Worm (Caenorhabditis elegans) whole organism, L4 larva: Measurements from ENCODE around the gene F35G2.3.
A peak's percentile ranks its signal among the peaks of the same experiment; 100 is the strongest.

Experiments used
- D1046.2 ChIP-seq: fragments of 200-800 bp; sonication (Bioruptor generic); IDR thresholded peaks from 2 replicates; pipeline ENCODE4 v1.3.6; 2022; ENCODE audit warnings: missing genetic modification characterization, missing compliant biosample characterization
- F37D6.2 ChIP-seq: sonication (generic microtip); optimal IDR thresholded peaks from 2 replicates; lab custom pipeline; 2016; ENCODE audit warnings: mild to moderate bottlenecking, missing genetic modification characterization, missing compliant biosample characterization
- T26A8.4 ChIP-seq: fragments of 200-800 bp; sonication (Bioruptor generic); IDR thresholded peaks from 2 replicates; pipeline ENCODE4 v1.3.6; 2022; ENCODE audit warnings: missing genetic modification characterization, missing compliant biosample characterization
- Y48G9A.11 ChIP-seq: fragments of 200-800 bp; sonication (Bioruptor generic); IDR thresholded peaks from 2 replicates; pipeline ENCODE4 v1.3.6; 2022; ENCODE audit warnings: missing genetic modification reagents, missing genetic modification characterization, missing compliant biosample characterization
- Y5F2A.4 ChIP-seq: fragments of 200-800 bp; sonication (Bioruptor generic); optimal IDR thresholded peaks from 2 replicates; lab custom pipeline; 2018; ENCODE audit warnings: mild to moderate bottlenecking, missing genetic modification characterization, missing compliant biosample characterization
- ZK337.2 ChIP-seq: fragments of 200-800 bp; sonication (Bioruptor generic); IDR thresholded peaks from 2 replicates; pipeline ENCODE4 v1.3.6; 2022; ENCODE audit warnings: missing genetic modification reagents, missing genetic modification characterization, missing compliant biosample characterization
- ZK546.5 ChIP-seq, 2 experiments: sonication (generic microtip); optimal IDR thresholded peaks; 2 replicates each; lab custom pipeline; 2017; ENCODE audit warnings: missing biosample characterization in 2 of 2, missing genetic modification characterization in 2 of 2
- aha-1 ChIP-seq: fragments of 150-350 bp; peaks from one replicate; lab custom pipeline; 2014; ENCODE audit warnings: missing biosample characterization, missing genetic modification characterization
- aly-2 ChIP-seq: sonication (generic microtip); optimal IDR thresholded peaks from 2 replicates; lab custom pipeline; 2018; ENCODE audit warnings: missing biosample characterization, missing genetic modification characterization
- ama-1 ChIP-seq: fragments of 150-350 bp; optimal IDR thresholded peaks from 2 replicates; lab custom pipeline; 2014; ENCODE audit warnings: inconsistent platforms, mixed read lengths
- arid-1 ChIP-seq: fragments of 200-800 bp; sonication (Bioruptor generic); conservative IDR thresholded peaks from 2 replicates; pipeline ENCODE4 v1.3.6; 2022; ENCODE audit warnings: missing genetic modification reagents, missing genetic modification characterization, missing compliant biosample characterization
- ceh-20 ChIP-seq: fragments of 200-800 bp; sonication (Bioruptor generic); IDR thresholded peaks from 2 replicates; pipeline ENCODE4 v1.3.6; 2022; ENCODE audit warnings: missing genetic modification reagents, missing genetic modification characterization, missing compliant biosample characterization
- ceh-28 ChIP-seq: fragments of 150-350 bp; optimal IDR thresholded peaks from 2 replicates; lab custom pipeline; 2014; ENCODE audit warnings: missing biosample characterization, missing genetic modification reagents, missing genetic modification characterization
- ceh-62 ChIP-seq: sonication (generic microtip); optimal IDR thresholded peaks from 2 replicates; lab custom pipeline; 2017; ENCODE audit warnings: missing biosample characterization, missing genetic modification characterization
- ceh-82 ChIP-seq: sonication (generic microtip); optimal IDR thresholded peaks from 2 replicates; lab custom pipeline; 2017; ENCODE audit warnings: missing biosample characterization, missing genetic modification characterization
- daf-12 ChIP-seq: fragments of 150-350 bp; optimal IDR thresholded peaks from 2 replicates; lab custom pipeline; 2014; ENCODE audit warnings: missing biosample characterization, missing genetic modification reagents, missing genetic modification characterization
- dmd-6 ChIP-seq: fragments of 200-800 bp; sonication (Bioruptor generic); IDR thresholded peaks from 2 replicates; pipeline ENCODE4 v1.3.6; 2022; ENCODE audit warnings: missing genetic modification reagents, missing genetic modification characterization, missing compliant biosample characterization
- dmd-8 ChIP-seq: fragments of 200-800 bp; sonication (Bioruptor generic); IDR thresholded peaks from 2 replicates; pipeline ENCODE4 v1.3.6; 2022; ENCODE audit warnings: missing genetic modification characterization, missing compliant biosample characterization
- fkh-10 ChIP-seq: fragments of 150-350 bp; optimal IDR thresholded peaks from 2 replicates; lab custom pipeline; 2014; ENCODE audit warnings: missing biosample characterization, missing genetic modification reagents, missing genetic modification characterization
- fos-1 ChIP-seq: fragments of 150-350 bp; optimal IDR thresholded peaks from 2 replicates; lab custom pipeline; 2014; ENCODE audit warnings: missing biosample characterization, missing genetic modification characterization
- hif-1 ChIP-seq, 2 experiments: sonication (generic microtip); optimal IDR thresholded peaks; 2 replicates each; lab custom pipeline; 2016 to 2017; ENCODE audit warnings: missing compliant biosample characterization in 2 of 2, missing genetic modification characterization in 2 of 2, missing genetic modification reagents in 2 of 2, missing genotype in 2 of 2, mild to moderate bottlenecking in 1 of 2
- hlh-30 ChIP-seq: sonication (generic microtip); optimal IDR thresholded peaks from 2 replicates; lab custom pipeline; 2017; ENCODE audit warnings: antibody characterized with exemption, mild to moderate bottlenecking, missing genetic modification characterization, missing compliant biosample characterization; ENCODE audit not compliant: insufficient read depth
- hmg-1.1 ChIP-seq: fragments of 200-800 bp; sonication (Bioruptor generic); IDR thresholded peaks from 2 replicates; pipeline ENCODE4 v1.3.6; 2022; ENCODE audit warnings: missing genetic modification reagents, missing genetic modification characterization, missing compliant biosample characterization
- jun-1 ChIP-seq: fragments of 150-350 bp; optimal IDR thresholded peaks from 2 replicates; lab custom pipeline; 2014; ENCODE audit warnings: missing biosample characterization, missing genetic modification reagents, missing genetic modification characterization
- lin-1 ChIP-seq: fragments of 200-800 bp; sonication (Bioruptor generic); IDR thresholded peaks from 2 replicates; pipeline ENCODE4 v1.3.6; 2022; ENCODE audit warnings: missing genetic modification reagents, missing genetic modification characterization, missing compliant biosample characterization
- lin-29 ChIP-seq: fragments of 200-800 bp; sonication (Bioruptor generic); IDR thresholded peaks from 2 replicates; pipeline ENCODE4 v1.3.6; 2022; ENCODE audit warnings: missing genetic modification reagents, missing genetic modification characterization, missing compliant biosample characterization
- lin-38 ChIP-seq: fragments of 200-800 bp; sonication (Bioruptor generic); IDR thresholded peaks from 2 replicates; pipeline ENCODE4 v1.3.6; 2022; ENCODE audit warnings: missing genetic modification reagents, missing genetic modification characterization, missing compliant biosample characterization
- lir-3 ChIP-seq: sonication (generic microtip); optimal IDR thresholded peaks from 2 replicates; lab custom pipeline; 2016; ENCODE audit warnings: mild to moderate bottlenecking, missing genetic modification characterization, missing compliant biosample characterization
- madf-9 ChIP-seq: fragments of 200-800 bp; sonication (Bioruptor generic); conservative IDR thresholded peaks from 2 replicates; pipeline ENCODE4 v1.3.6; 2022; ENCODE audit warnings: missing genetic modification reagents, missing genetic modification characterization, missing compliant biosample characterization
- mes-2 ChIP-seq: sonication (generic microtip); optimal IDR thresholded peaks from 2 replicates; lab custom pipeline; 2016; ENCODE audit warnings: missing genotype, mild to moderate bottlenecking, missing genetic modification characterization, missing compliant biosample characterization; ENCODE audit not compliant: poor library complexity, severe bottlenecking
- mxl-3 ChIP-seq: fragments of 200-800 bp; sonication (Bioruptor generic); optimal IDR thresholded peaks from 2 replicates; lab custom pipeline; 2018; ENCODE audit warnings: mild to moderate bottlenecking, missing genetic modification characterization, missing compliant biosample characterization
- nhr-41 ChIP-seq: fragments of 200-800 bp; sonication (Bioruptor generic); IDR thresholded peaks from 2 replicates; pipeline ENCODE4 v1.3.6; 2022; ENCODE audit warnings: missing genetic modification reagents, missing genetic modification characterization, missing compliant biosample characterization
- nhr-42 ChIP-seq: fragments of 200-800 bp; sonication (Bioruptor generic); IDR thresholded peaks from 2 replicates; pipeline ENCODE4 v1.3.6; 2022; ENCODE audit warnings: missing genetic modification characterization, missing compliant biosample characterization
- nhr-6 ChIP-seq: fragments of 150-350 bp; optimal IDR thresholded peaks from 2 replicates; lab custom pipeline; 2014; ENCODE audit warnings: missing biosample characterization, missing genetic modification characterization
- nhr-77 ChIP-seq: fragments of 150-350 bp; optimal IDR thresholded peaks from 2 replicates; lab custom pipeline; 2014; ENCODE audit warnings: missing biosample characterization, missing genetic modification characterization
- pha-4 ChIP-seq, 2 experiments: fragments of 150-350 bp in 1 of 2; fragments of 200-800 bp in 1 of 2; sonication (Bioruptor generic) in 1 of 2; IDR thresholded peaks in 1 of 2; optimal IDR thresholded peaks in 1 of 2; 2 replicates each; pipeline versions ENCODE4 v1.3.6 to Lab custom; 2014 to 2022; ENCODE audit warnings: missing genetic modification characterization in 2 of 2, missing genetic modification reagents in 2 of 2, missing biosample characterization in 1 of 2, missing compliant biosample characterization in 1 of 2
- php-3 ChIP-seq: fragments of 200-800 bp; sonication (Bioruptor generic); IDR thresholded peaks from 2 replicates; pipeline ENCODE4 v1.3.6; 2022; ENCODE audit warnings: missing genetic modification reagents, missing genetic modification characterization, missing compliant biosample characterization
- rbr-2 ChIP-seq: sonication (generic microtip); optimal IDR thresholded peaks from 2 replicates; lab custom pipeline; 2016; ENCODE audit warnings: missing genotype, missing genetic modification characterization, missing compliant biosample characterization
- set-16 ChIP-seq: fragments of 200-800 bp; sonication (Bioruptor generic); IDR thresholded peaks from 2 replicates; pipeline ENCODE4 v1.3.6; 2022; ENCODE audit warnings: missing genetic modification reagents, missing genetic modification characterization, missing compliant biosample characterization
- tra-1 ChIP-seq: fragments of 200-800 bp; sonication (Bioruptor generic); IDR thresholded peaks from 2 replicates; pipeline ENCODE4 v1.3.6; 2022; ENCODE audit warnings: missing genetic modification reagents, missing genetic modification characterization, missing compliant biosample characterization
- unc-62 ChIP-seq, 3 experiments: fragments of 150-350 bp in 1 of 3; sonication (generic microtip); optimal IDR thresholded peaks in 2 of 3; peaks in 1 of 3; 1 replicate in 1 of 3; 2 replicates in 2 of 3; lab custom pipeline; 2014 to 2017; ENCODE audit warnings: missing biosample characterization in 3 of 3, missing genetic modification characterization in 3 of 3, missing genetic modification reagents in 3 of 3, missing genotype in 1 of 3
- zag-1 ChIP-seq: fragments of 150-350 bp; optimal IDR thresholded peaks from 2 replicates; lab custom pipeline; 2014; ENCODE audit warnings: missing biosample characterization, missing genetic modification characterization
- zfp-3 ChIP-seq: fragments of 200-800 bp; sonication (Bioruptor generic); conservative IDR thresholded peaks from 2 replicates; pipeline ENCODE4 v1.3.6; 2022; ENCODE audit warnings: missing genetic modification reagents, missing genetic modification characterization, missing compliant biosample characterization

F35G2.3 gene

DNA sequence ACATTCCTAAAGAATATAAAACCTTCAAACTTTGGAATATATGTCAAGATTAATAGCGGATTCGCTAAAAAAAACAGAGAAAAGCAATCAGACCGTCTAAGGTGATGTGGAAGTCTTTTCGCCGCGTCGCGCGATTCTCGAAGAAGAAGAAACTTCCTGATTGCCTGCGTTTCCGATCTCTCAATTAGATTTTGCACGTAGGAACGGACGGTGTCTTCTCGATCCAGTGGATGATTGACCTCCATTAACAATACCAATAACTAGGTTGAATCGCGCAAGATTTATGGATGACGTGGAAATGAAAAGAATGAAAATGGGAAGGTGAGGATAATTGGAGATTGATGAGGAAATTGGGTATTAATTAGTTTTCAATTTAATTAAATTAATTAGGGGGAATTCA, 7.7 kb downstream of the F35G2.3 start (continued):
- TF ChIP-seq ZK337.2 (GFP tag; lab: Robert Waterston, UW) (no peak), T26A8.4 (0 out of 2 replicates have a peak, but pooled peaks have one; percentile 34), unc-62 (GFP tag; optimal IDR thresholded peaks at IDR 0.05 in 1 of 2; lab: Kevin White, UChicago) (peak in 1 of 2 experiments; percentile 80), unc-62 (tag; optimal IDR thresholded peaks at IDR 0.05; lab: Kevin White, UChicago) (no peak), nhr-77 (tag; lab: Kevin White, UChicago) (no peak), lir-3 (tag; lab: Kevin White, UChicago) (no peak), hlh-30 (tag; lab: Kevin White, UChicago) (no peak)

ce11 chrIV:12218253-12218652, 8.8 kb downstream of the F35G2.3 start:
- TF ChIP-seq aha-1 (tag; lab: Kevin White, UChicago) (peak; percentile 54), D1046.2 (GFP tag; lab: Robert Waterston, UW) (no peak), daf-12 (tag; lab: Kevin White, UChicago) (no peak), hif-1 (tag; optimal IDR thresholded peaks at IDR 0.05; lab: Kevin White, UChicago) (peak; percentile 37 to 95)

DNA sequence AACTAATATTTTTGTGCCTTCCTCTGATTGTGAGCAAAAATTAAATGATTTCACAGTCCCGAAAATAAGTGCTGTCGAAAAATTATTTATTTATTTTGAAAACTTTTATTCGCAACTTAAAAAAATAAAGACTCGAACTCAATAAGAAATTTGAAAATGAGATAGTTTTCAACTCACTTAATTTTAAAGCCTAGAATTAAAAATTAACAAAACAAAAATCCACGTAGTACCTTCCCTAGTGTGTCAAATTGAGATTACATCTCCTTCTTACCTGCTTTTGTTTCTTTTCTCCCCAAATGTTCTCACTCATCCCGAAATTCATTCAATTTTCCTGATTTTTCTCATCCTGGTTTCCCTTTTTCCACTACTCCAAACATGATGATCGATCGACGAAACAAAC, 9.9 kb downstream of the F35G2.3 start, which contains the start of gene F35G2.5:
F35G2.5 (plus strand) TSS at position 301 of the 400 bp plus-strand sequence.
- no peak for TF ChIP-seq zag-1 (tag; lab: Kevin White, UChicago)
- no peak for TF ChIP-seq ama-1
- no peak for TF ChIP-seq ceh-62 (tag; lab: Kevin White, UChicago)
- TF ChIP-seq aly-2 (tag; lab: Kevin White, UChicago) = no peak
- no peak for TF ChIP-seq lir-3 (tag; lab: Kevin White, UChicago)
- TF ChIP-seq lin-1 = no peak
- no peak for TF ChIP-seq php-3 (GFP tag; lab: Robert Waterston, UW)
- no peak for TF ChIP-seq fkh-10 (GFP tag; lab: Kevin White, UChicago)
- TF ChIP-seq nhr-6 (tag; lab: Kevin White, UChicago) = no peak
- no peak for TF ChIP-seq hmg-1.1 (GFP tag; lab: Robert Waterston, UW)
- no peak for TF ChIP-seq ZK546.5 (tag; optimal IDR thresholded peaks at IDR 0.05; lab: Kevin White, UChicago)
- TF ChIP-seq lin-38 = no peak
- no peak for TF ChIP-seq set-16
- TF ChIP-seq madf-9 (GFP tag; lab: Robert Waterston, UW) = no peak
- TF ChIP-seq Y48G9A.11 = no peak
- no peak for TF ChIP-seq nhr-41 (GFP tag; lab: Robert Waterston, UW)
- no peak for TF ChIP-seq dmd-6 (GFP tag; lab: Robert Waterston, UW)
- no peak for TF ChIP-seq mes-2 (tag; lab: Kevin White, UChicago)
- no peak for TF ChIP-seq F37D6.2
- no peak for TF ChIP-seq mxl-3 (GFP tag; lab: Kevin White, UChicago)

DNA sequence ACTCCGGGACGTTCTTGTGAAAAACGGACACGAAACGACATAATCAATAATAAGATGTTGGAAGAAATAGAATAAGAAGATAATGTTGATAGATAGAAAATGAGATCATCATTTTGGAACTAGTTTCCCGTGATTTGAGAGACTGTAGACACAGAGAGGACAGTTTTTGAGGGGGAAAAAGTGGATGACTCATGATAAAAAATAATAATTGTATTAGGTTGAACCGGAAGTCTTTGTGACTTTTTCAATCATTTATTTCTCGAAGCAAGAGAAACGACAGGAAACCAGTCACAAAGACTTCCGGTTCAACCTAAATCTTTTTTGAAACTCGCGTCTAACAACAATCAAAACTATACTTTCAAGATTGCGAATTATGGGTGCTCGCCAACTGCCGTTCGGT, 17.6 kb downstream of the F35G2.3 start, which contains the start of gene mlt-3:
mlt-3 (minus strand) TSS at position 101 of the 400 bp plus-strand sequence.
- TF ChIP-seq lin-29 (GFP tag; lab: Robert Waterston, UW) = no peak
- TF ChIP-seq ceh-82 (tag; lab: Kevin White, UChicago) = no peak
- no peak for TF ChIP-seq rbr-2 (tag; lab: Kevin White, UChicago)
- TF ChIP-seq jun-1 = no peak
- TF ChIP-seq nhr-42 = no peak
- no peak for TF ChIP-seq ceh-62 (tag; lab: Kevin White, UChicago)
- TF ChIP-seq arid-1 (GFP tag; lab: Robert Waterston, UW) = no peak
- TF ChIP-seq pha-4 (GFP tag; IDR thresholded peaks at IDR 0.05; lab: Robert Waterston, UW) = no peak
- TF ChIP-seq pha-4 (tag; optimal IDR thresholded peaks at IDR 0.05; lab: Kevin White, UChicago) = no peak
- no peak for TF ChIP-seq hif-1 (tag; optimal IDR thresholded peaks at IDR 0.05; lab: Kevin White, UChicago)
- TF ChIP-seq nhr-77 (tag; lab: Kevin White, UChicago) = no peak
- no peak for TF ChIP-seq fos-1 (tag; lab: Kevin White, UChicago)
- TF ChIP-seq ceh-20 (GFP tag; lab: Robert Waterston, UW) = no peak
- no peak for TF ChIP-seq madf-9 (GFP tag; lab: Robert Waterston, UW)
- no peak for TF ChIP-seq zfp-3 (GFP tag; lab: Robert Waterston, UW)
- no peak for TF ChIP-seq Y5F2A.4
- TF ChIP-seq ceh-28 (tag; lab: Kevin White, UChicago) = no peak
- TF ChIP-seq lir-3 (tag; lab: Kevin White, UChicago) = no peak
- TF ChIP-seq dmd-8 = no peak
- TF ChIP-seq tra-1 (GFP tag; lab: Robert Waterston, UW) = no peak
